Worm (Caenorhabditis elegans): ENCODE measurements around the gene F13A7.11.

- TF ChIP-seq unc-130 (tag; optimal IDR thresholded peaks at IDR 0.05), result no peak
- no peak for TF ChIP-seq elt-3 (tag; optimal IDR thresholded peaks at IDR 0.05)
- TF ChIP-seq ztf-11 (tag; optimal IDR thresholded peaks at IDR 0.05), result no peak
- no peak for TF ChIP-seq elt-2 (tag; optimal IDR thresholded peaks at IDR 0.05)
- no peak for TF ChIP-seq unc-62 (GFP tag; optimal IDR thresholded peaks at IDR 0.05)
- TF ChIP-seq nhr-77 (tag; optimal IDR thresholded peaks at IDR 0.05), result no peak
- no peak for TF ChIP-seq nhr-11 (tag; optimal IDR thresholded peaks at IDR 0.05)
- no peak for TF ChIP-seq snpc-4 (tag; optimal IDR thresholded peaks at IDR 0.05)
- no peak for TF ChIP-seq pqm-1 (tag; optimal IDR thresholded peaks at IDR 0.05)
- no peak for TF ChIP-seq nhr-12 (tag; optimal IDR thresholded peaks at IDR 0.05)
- no peak for TF ChIP-seq swsn-7 (tag; optimal IDR thresholded peaks at IDR 0.05)
- TF ChIP-seq lin-35 (GFP tag; optimal IDR thresholded peaks at IDR 0.05), result no peak
- no peak for TF ChIP-seq ceh-88 (GFP tag; IDR thresholded peaks at IDR 0.05)
Observed at ce11 chrV:16393728-16394127, 1.4 kb downstream of the F13A7.11 start, which contains the start of gene srd-63.

Measured in whole organism, L1 larva.